Worm (Caenorhabditis elegans) whole organism, late embryonic: Measurements from ENCODE around the gene nhr-38.

Experiments used
- C38D4.7 ChIP-seq: fragments of 200-800 bp; sonication (Bioruptor generic); optimal IDR thresholded peaks from 2 replicates; lab custom pipeline; 2018; ENCODE audit warnings: mild to moderate bottlenecking, missing genetic modification characterization, moderate library complexity, missing compliant biosample characterization
- Y22D7AL.16 ChIP-seq: sonication (generic microtip); optimal IDR thresholded peaks from 2 replicates; lab custom pipeline; 2016; ENCODE audit warnings: missing genetic modification characterization, missing compliant biosample characterization
- ahr-1 ChIP-seq: sonication (generic microtip); optimal IDR thresholded peaks from 2 replicates; lab custom pipeline; 2016; ENCODE audit warnings: missing genetic modification characterization, missing compliant biosample characterization
- ceh-19 ChIP-seq: fragments of 200-800 bp; sonication (Bioruptor generic); optimal IDR thresholded peaks from 2 replicates; lab custom pipeline; 2018; ENCODE audit warnings: mild to moderate bottlenecking, missing genetic modification characterization, missing compliant biosample characterization
- ceh-2 ChIP-seq: sonication (generic microtip); optimal IDR thresholded peaks from 2 replicates; lab custom pipeline; 2016; ENCODE audit warnings: missing genotype, missing genetic modification characterization, missing compliant biosample characterization
- ceh-24 ChIP-seq: sonication (generic microtip); optimal IDR thresholded peaks from 2 replicates; lab custom pipeline; 2016; ENCODE audit warnings: mild to moderate bottlenecking, missing genetic modification characterization, missing compliant biosample characterization
- ceh-30 ChIP-seq: fragments of 150-350 bp; optimal IDR thresholded peaks from 2 replicates; lab custom pipeline; 2014; ENCODE audit warnings: missing biosample characterization, missing genetic modification characterization
- ceh-34 ChIP-seq: sonication (generic microtip); optimal IDR thresholded peaks from 2 replicates; lab custom pipeline; 2016; ENCODE audit warnings: mild to moderate bottlenecking, missing genetic modification characterization, missing compliant biosample characterization
- ceh-9 ChIP-seq: sonication (generic microtip); optimal IDR thresholded peaks from 2 replicates; lab custom pipeline; 2016; ENCODE audit warnings: mild to moderate bottlenecking, missing genetic modification characterization, inconsistent platforms, missing compliant biosample characterization
- che-1 ChIP-seq: sonication (generic microtip); optimal IDR thresholded peaks from 2 replicates; lab custom pipeline; 2016; ENCODE audit warnings: mild to moderate bottlenecking, missing genetic modification characterization, missing compliant biosample characterization
- dve-1 ChIP-seq: sonication (generic microtip); optimal IDR thresholded peaks from 2 replicates; lab custom pipeline; 2017; ENCODE audit warnings: antibody characterized with exemption, mild to moderate bottlenecking, missing genetic modification characterization, missing compliant biosample characterization
- ets-4 ChIP-seq: sonication (generic microtip); optimal IDR thresholded peaks from 2 replicates; lab custom pipeline; 2016; ENCODE audit warnings: missing genetic modification characterization, missing compliant biosample characterization
- eyg-1 ChIP-seq: sonication (generic microtip); optimal IDR thresholded peaks from 2 replicates; lab custom pipeline; 2016; ENCODE audit warnings: missing genotype, missing genetic modification characterization, missing compliant biosample characterization
- fax-1 ChIP-seq: sonication (generic microtip); optimal IDR thresholded peaks from 2 replicates; lab custom pipeline; 2016; ENCODE audit warnings: missing genotype, missing genetic modification characterization, missing compliant biosample characterization
- fkh-6 ChIP-seq: sonication (generic microtip); optimal IDR thresholded peaks from 2 replicates; lab custom pipeline; 2016; ENCODE audit warnings: missing genetic modification characterization, missing compliant biosample characterization
- hlh-13 ChIP-seq: fragments of 200-800 bp; sonication (Bioruptor generic); optimal IDR thresholded peaks from 2 replicates; lab custom pipeline; 2018; ENCODE audit warnings: mild to moderate bottlenecking, missing genetic modification characterization, missing compliant biosample characterization
- hlh-6 ChIP-seq: sonication (generic microtip); optimal IDR thresholded peaks from 2 replicates; lab custom pipeline; 2016; ENCODE audit warnings: missing genotype, missing genetic modification characterization, missing compliant biosample characterization
- hlh-8 ChIP-seq: sonication (generic microtip); optimal IDR thresholded peaks from 2 replicates; lab custom pipeline; 2016; ENCODE audit warnings: missing genotype, missing genetic modification characterization, missing compliant biosample characterization
- lim-6 ChIP-seq: sonication (generic microtip); optimal IDR thresholded peaks from 2 replicates; lab custom pipeline; 2016; ENCODE audit warnings: missing genetic modification characterization, missing compliant biosample characterization
- lin-11 ChIP-seq: fragments of 200-800 bp; sonication (Bioruptor generic); optimal IDR thresholded peaks from 2 replicates; lab custom pipeline; 2018; ENCODE audit warnings: mild to moderate bottlenecking, missing genetic modification characterization, missing compliant biosample characterization
- madf-2 ChIP-seq: sonication (generic microtip); optimal IDR thresholded peaks from 2 replicates; lab custom pipeline; 2017; ENCODE audit warnings: missing genetic modification characterization, missing compliant biosample characterization
- nfya-1 ChIP-seq: sonication (generic microtip); optimal IDR thresholded peaks from 2 replicates; lab custom pipeline; 2017; ENCODE audit warnings: missing genetic modification characterization, mild to moderate bottlenecking, missing compliant biosample characterization, antibody characterized with exemption, moderate library complexity
- nhr-11 ChIP-seq: fragments of 150-350 bp; optimal IDR thresholded peaks from 2 replicates; lab custom pipeline; 2014; ENCODE audit warnings: missing biosample characterization, missing genetic modification characterization
- npax-4 ChIP-seq: sonication (generic microtip); optimal IDR thresholded peaks from 2 replicates; lab custom pipeline; 2016; ENCODE audit warnings: missing genetic modification characterization, missing compliant biosample characterization
- odd-2 ChIP-seq: sonication (generic microtip); optimal IDR thresholded peaks from 2 replicates; lab custom pipeline; 2017; ENCODE audit warnings: antibody characterized with exemption, mild to moderate bottlenecking, missing genetic modification characterization, missing compliant biosample characterization
- pag-3 ChIP-seq: sonication (generic microtip); optimal IDR thresholded peaks from 2 replicates; lab custom pipeline; 2016; ENCODE audit warnings: missing compliant biosample characterization, missing genetic modification characterization, borderline replicate concordance
- pat-9 ChIP-seq: fragments of 200-800 bp; sonication (Bioruptor generic); optimal IDR thresholded peaks from 2 replicates; lab custom pipeline; 2018; ENCODE audit warnings: mild to moderate bottlenecking, missing genetic modification characterization, moderate library complexity, missing compliant biosample characterization
- pha-2 ChIP-seq: sonication (generic microtip); optimal IDR thresholded peaks from 2 replicates; lab custom pipeline; 2017; ENCODE audit warnings: mild to moderate bottlenecking, missing genetic modification characterization, missing compliant biosample characterization
- sox-2 ChIP-seq: fragments of 200-800 bp; sonication (Bioruptor generic); IDR thresholded peaks from 2 replicates; pipeline ENCODE4 v1.3.6; 2022; ENCODE audit warnings: missing genetic modification reagents, missing genetic modification characterization, missing compliant biosample characterization
- syd-9 ChIP-seq: sonication (generic microtip); optimal IDR thresholded peaks from 2 replicates; lab custom pipeline; 2016; ENCODE audit warnings: mild to moderate bottlenecking, missing genetic modification characterization, moderate library complexity, missing compliant biosample characterization
- unc-3 ChIP-seq, 2 experiments: fragments of 200-800 bp in 1 of 2; sonication (Bioruptor generic) in 1 of 2; sonication (generic microtip) in 1 of 2; conservative IDR thresholded peaks in 1 of 2; optimal IDR thresholded peaks in 1 of 2; 2 replicates each; pipeline versions ENCODE4 v1.3.6 to Lab custom; 2016 to 2022; ENCODE audit warnings: missing compliant biosample characterization in 2 of 2, missing genetic modification characterization in 2 of 2, missing genetic modification reagents in 1 of 2
- unc-42 ChIP-seq: sonication (generic microtip); optimal IDR thresholded peaks from 2 replicates; lab custom pipeline; 2016; ENCODE audit warnings: missing genotype, missing genetic modification characterization, missing compliant biosample characterization
- unc-86 ChIP-seq: sonication (generic microtip); optimal IDR thresholded peaks from 2 replicates; lab custom pipeline; 2016; ENCODE audit warnings: missing genetic modification characterization, missing compliant biosample characterization
- ztf-16 ChIP-seq: sonication (generic microtip); optimal IDR thresholded peaks from 2 replicates; lab custom pipeline; 2017; ENCODE audit warnings: missing genetic modification characterization, missing compliant biosample characterization

The nhr-38 gene

DNA sequence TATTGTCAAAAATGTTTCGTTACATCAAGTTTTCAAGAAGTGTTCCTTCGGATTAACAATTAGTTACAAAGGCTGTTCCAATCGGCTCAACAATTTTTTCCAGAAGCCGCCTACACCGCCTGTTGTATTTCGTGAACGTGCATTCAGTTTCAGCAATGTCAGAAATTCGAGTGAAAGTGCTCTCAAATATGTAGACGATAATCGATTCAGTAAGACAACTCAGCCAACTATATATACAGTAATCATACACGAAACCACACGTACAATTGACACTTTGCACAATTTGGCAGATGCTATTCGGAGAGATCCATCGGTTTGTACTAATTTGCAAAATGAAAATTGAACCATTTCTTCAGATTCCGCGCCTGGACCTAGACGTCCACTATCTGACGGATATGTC, 13.5 kb upstream of the nhr-38 start:
- no peak for TF ChIP-seq Y22D7AL.16

DNA sequence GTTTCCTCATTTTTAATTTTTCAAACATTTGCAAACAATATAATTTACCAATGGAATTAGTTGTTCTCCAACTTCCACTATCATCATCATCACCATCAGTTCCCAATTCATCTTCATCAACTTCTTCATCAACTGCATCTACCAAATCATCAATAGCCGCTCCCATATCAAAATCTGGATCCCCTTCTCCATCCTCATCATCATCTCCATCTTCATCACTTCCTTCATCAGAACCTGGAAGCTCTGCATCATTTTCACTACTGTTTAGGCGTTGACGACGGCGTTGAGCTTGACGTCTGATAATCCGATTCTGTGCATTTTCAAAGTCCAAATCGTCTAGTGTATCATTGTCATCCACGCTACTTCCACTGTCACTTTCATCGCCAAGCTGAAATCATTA, 12.1 kb upstream of the nhr-38 start:
- TF ChIP-seq npax-4 (tag; lab: Kevin White, UChicago) (no peak), unc-86 (tag; lab: Kevin White, UChicago) (no peak), hlh-6 (tag; lab: Kevin White, UChicago) (no peak), lim-6 (tag; lab: Kevin White, UChicago) (no peak), pag-3 (no peak)

DNA sequence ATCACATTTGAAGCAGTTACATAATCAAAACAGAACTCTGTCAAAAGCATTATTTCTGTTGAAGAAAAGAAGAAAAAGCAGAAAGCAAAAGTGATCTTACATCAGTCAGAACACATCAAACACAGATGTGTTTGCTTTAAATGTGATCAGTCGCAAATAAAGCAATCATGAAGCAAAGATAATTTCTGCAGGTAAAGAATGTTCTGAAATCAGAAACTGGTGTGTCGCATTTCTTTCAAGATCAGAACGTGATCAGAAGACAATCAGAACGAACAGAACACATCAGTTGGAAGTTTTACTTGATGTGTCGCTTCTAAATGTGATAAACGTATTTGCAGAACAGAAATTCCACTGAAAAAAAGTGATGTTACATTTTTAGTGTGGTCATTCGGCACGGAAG, 10.9 kb upstream of the nhr-38 start:
- no peak for TF ChIP-seq eyg-1 (tag; lab: Kevin White, UChicago)
- no peak for TF ChIP-seq ahr-1
- no peak for TF ChIP-seq ceh-2 (tag; lab: Kevin White, UChicago)
- no peak for TF ChIP-seq nhr-11 (tag; lab: Kevin White, UChicago)
- no peak for TF ChIP-seq pat-9
- TF ChIP-seq syd-9 (tag; lab: Kevin White, UChicago), result no peak
- TF ChIP-seq hlh-6 (tag; lab: Kevin White, UChicago), result no peak

DNA sequence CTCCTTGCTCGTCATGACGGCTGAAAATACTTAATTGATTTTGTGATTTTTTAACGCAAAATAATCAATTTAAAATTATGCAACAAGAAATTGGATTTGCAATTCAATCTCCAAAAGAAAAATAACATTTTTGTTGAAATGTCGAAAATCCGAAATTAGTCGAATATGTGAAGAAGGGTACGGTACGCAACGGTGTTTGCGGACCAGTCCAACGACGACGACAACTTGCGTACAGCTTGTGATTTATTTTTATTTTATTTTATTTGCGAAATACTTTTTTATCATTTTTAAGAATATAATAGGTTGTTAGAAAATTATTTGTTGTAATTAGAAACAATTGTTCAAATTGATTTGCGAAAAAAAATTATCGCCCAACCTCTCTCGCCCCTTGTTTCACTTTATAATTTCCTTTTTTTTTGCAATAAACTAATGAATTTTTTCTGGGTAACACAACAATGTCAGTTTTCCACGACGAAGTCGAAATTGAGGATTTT, 3.2 kb upstream of the nhr-38 start, which contains the start of the genes dcaf-1 and dph-3:
dcaf-1 (minus strand) TSS at position 20 of the 494 bp plus-strand sequence.
dph-3 (plus strand) TSS at position 444 of the 494 bp plus-strand sequence.
- peak; percentile 10 for TF ChIP-seq nfya-1 (tag; lab: Kevin White, UChicago)
- TF ChIP-seq ceh-2 (tag; lab: Kevin White, UChicago), result no peak
- TF ChIP-seq unc-42, result peak; percentile 11
- no peak for TF ChIP-seq unc-86 (tag; lab: Kevin White, UChicago)
- TF ChIP-seq, all 69 proteins: peak for 2

DNA sequence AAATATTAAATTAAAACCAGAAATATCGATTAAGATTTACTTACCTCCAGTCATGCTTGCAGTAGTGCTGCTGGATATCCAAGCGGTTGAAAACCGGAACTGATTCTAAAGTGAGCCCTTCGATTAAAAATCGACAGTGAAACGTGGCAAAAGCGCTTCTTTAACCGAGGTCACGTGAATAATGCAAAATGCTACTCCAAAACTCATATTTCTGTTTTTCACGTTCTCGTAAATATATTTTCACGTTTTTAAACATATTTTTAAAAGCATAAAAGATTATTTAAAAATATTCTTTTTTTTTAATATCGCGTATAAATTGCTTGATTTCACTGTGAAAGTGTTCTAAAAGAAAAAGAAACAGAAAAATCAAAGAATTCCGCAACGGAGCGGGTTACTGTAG, 782 bp upstream of the nhr-38 start, which contains the start of gene ant-1.3:
ant-1.3 (minus strand) TSS at position 101 of the 400 bp plus-strand sequence.
- TF ChIP-seq ceh-34 (tag; lab: Kevin White, UChicago) (no peak), nhr-11 (tag; lab: Kevin White, UChicago) (no peak), hlh-13 (no peak), ahr-1 (no peak), ceh-24 (tag; lab: Kevin White, UChicago) (no peak), che-1 (tag; lab: Kevin White, UChicago) (no peak), pha-2 (tag; lab: Kevin White, UChicago) (no peak), hlh-6 (tag; lab: Kevin White, UChicago) (no peak), lin-11 (tag; lab: Kevin White, UChicago) (no peak), odd-2 (tag; lab: Kevin White, UChicago) (no peak), syd-9 (tag; lab: Kevin White, UChicago) (no peak), ztf-16 (no peak), ceh-9 (tag; lab: Kevin White, UChicago) (no peak), fax-1 (tag; lab: Kevin White, UChicago) (no peak)

DNA sequence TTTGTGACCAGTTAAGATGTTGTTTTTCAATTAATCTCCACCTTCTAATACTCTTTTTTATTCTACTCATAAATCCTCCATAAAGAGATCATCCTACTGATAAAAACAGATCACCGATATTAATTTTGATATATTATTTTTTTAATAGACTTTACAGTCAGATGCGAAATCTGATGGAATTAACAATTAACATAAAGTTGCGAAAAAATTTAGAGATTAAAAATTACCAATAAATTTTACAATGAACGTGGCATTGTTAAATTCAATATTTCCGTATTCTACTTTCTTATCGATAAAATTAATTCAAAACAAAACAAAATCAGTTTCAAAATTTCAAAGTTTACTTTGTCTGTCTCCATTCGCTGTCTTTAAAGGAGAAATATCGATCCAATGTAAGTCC, 2.8 kb downstream of the nhr-38 start, which contains the start of gene K01H12.4:
K01H12.4 (plus strand) TSS at position 301 of the 400 bp plus-strand sequence.
- TF ChIP-seq ets-4 (tag; lab: Kevin White, UChicago), result no peak
- no peak for TF ChIP-seq madf-2 (tag; lab: Kevin White, UChicago)
- TF ChIP-seq ceh-30 (tag; lab: Kevin White, UChicago), result no peak
- no peak for TF ChIP-seq ceh-19
- TF ChIP-seq hlh-6 (tag; lab: Kevin White, UChicago), result no peak

DNA sequence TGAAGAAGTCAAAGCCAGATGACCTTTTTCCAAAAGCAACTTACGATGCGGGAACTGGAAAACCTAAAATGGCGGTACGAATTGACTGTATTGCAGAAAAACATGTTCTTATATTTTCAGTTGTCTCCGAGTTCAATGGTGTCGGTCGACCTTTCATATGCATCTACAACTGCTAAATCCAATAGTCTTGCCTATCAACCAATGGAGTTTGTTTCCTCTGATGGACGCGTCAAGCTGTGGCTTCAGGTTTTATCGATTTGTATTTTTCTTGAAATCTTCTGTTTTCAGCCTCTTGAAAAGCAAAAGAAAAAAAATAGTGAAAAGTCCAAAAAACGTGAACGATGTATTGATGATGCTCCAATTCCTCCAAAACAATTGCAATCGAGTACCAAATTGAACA, 4.3 kb downstream of the nhr-38 start:
- TF ChIP-seq C38D4.7 (GFP tag; lab: Kevin White, UChicago) (no peak), hlh-8 (tag; lab: Kevin White, UChicago) (no peak), sox-2 (GFP tag; lab: Robert Waterston, UW) (no peak), ahr-1 (no peak), fkh-6 (no peak), dve-1 (tag; lab: Kevin White, UChicago) (no peak), unc-3 (GFP tag; conservative IDR thresholded peaks at IDR 0.05; lab: Robert Waterston, UW) (no peak), unc-3 (tag; optimal IDR thresholded peaks at IDR 0.05; lab: Kevin White, UChicago) (no peak), odd-2 (tag; lab: Kevin White, UChicago) (no peak)
